Fruit fly (Drosophila melanogaster): ENCODE measurements around the gene Nup133.

The Nup133 gene

DNA sequence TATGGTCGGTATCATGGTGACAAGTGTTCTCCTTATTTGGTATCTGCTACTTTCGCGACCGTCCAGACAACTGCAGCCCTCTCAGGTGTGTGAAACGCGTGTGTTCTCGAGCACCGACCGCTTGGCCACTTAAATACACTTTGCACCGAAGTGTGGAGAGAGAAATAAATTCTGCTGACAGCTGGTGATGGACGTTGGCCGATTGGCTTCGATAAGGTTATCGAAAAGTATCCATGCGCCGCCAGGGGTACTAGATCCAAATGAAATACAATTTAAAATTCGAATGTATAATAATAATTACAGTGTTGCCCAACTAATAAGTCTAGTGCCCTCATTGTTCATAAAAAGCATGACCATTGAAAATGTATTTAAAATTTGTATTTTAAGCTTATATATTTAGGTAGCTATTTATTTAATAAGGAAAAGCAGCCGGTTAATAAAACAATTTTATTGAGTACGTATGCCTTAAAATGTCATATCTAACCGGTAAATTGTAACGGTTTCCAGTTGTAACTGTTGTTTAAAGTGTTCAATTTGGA, 4.0 kb upstream of the Nup133 start, which contains the start of the genes Gclm and CG17625 (continued):
- peak; percentile 56 for TF ChIP-seq pho (GFP tag; optimal IDR thresholded peaks at IDR 0.05)
- TF ChIP-seq CG15696 (tag; optimal IDR thresholded peaks at IDR 0.05): peak; percentile 34
- TF ChIP-seq bcd (GFP tag; optimal IDR thresholded peaks at IDR 0.05): peak; percentile 4
- peak; percentile 28 for TF ChIP-seq CG13775 (GFP tag; optimal IDR thresholded peaks at IDR 0.05)
- 0 out of 2 replicates have a peak, but pooled peaks have one; percentile 44 for TF ChIP-seq CG10321 (GFP tag; IDR thresholded peaks at IDR 0.05)
- no peak for TF ChIP-seq en (GFP tag; optimal IDR thresholded peaks at IDR 0.05)
- TF ChIP-seq ap (GFP tag; IDR thresholded peaks at IDR 0.05): no peak
- TF ChIP-seq B-H2 (GFP tag; optimal IDR thresholded peaks at IDR 0.05): peak; percentile 50
- TF ChIP-seq Gsc (GFP tag; IDR thresholded peaks at IDR 0.05): no peak
- no peak for TF ChIP-seq CG2889 (GFP tag; IDR thresholded peaks at IDR 0.05)
- TF ChIP-seq Asciz (GFP tag; optimal IDR thresholded peaks at IDR 0.05): no peak
- TF ChIP-seq CG6791 (GFP tag; IDR thresholded peaks at IDR 0.05; ENCODE audit: partially characterized antibody): peak; percentile 76
- TF ChIP-seq stc (GFP tag; IDR thresholded peaks at IDR 0.05): no peak
- peak; percentile 22; the same call in 1 of the 2 replicates for TF ChIP-seq sisA (GFP tag; IDR thresholded peaks at IDR 0.05)
- TF ChIP-seq sc (optimal IDR thresholded peaks at IDR 0.05): no peak
- TF ChIP-seq sc (GFP tag; optimal IDR thresholded peaks at IDR 0.05): no peak
- TF ChIP-seq gce (GFP tag; IDR thresholded peaks at IDR 0.05): no peak
- peak; percentile 45 for TF ChIP-seq sd (tag; optimal IDR thresholded peaks at IDR 0.05)
- TF ChIP-seq CG10543 (GFP tag; optimal IDR thresholded peaks at IDR 0.05): peak; percentile 31
- TF ChIP-seq CG2712 (tag; optimal IDR thresholded peaks at IDR 0.05): peak; percentile 68
- TF ChIP-seq CG4282 (GFP tag; optimal IDR thresholded peaks at IDR 0.05): no peak
- peak; percentile 77 for TF ChIP-seq slbo (GFP tag; IDR thresholded peaks at IDR 0.05)
- TF ChIP-seq fd96Cb (tag; optimal IDR thresholded peaks at IDR 0.05): no peak
- peak; percentile 58 for TF ChIP-seq CG13424 (tag; optimal IDR thresholded peaks at IDR 0.05)
- peak; percentile 19 for TF ChIP-seq CG10209 (GFP tag; optimal IDR thresholded peaks at IDR 0.05)
- no peak for TF ChIP-seq jing (GFP tag; optimal IDR thresholded peaks at IDR 0.05)
- TF ChIP-seq CG3281 (GFP tag; optimal IDR thresholded peaks at IDR 0.05): peak; percentile 51
- TF ChIP-seq ham (GFP tag; IDR thresholded peaks at IDR 0.05): no peak
- TF ChIP-seq sna (GFP tag; IDR thresholded peaks at IDR 0.05; ENCODE audit: partially characterized antibody): peak; percentile 69; the same call in 1 of the 2 replicates
- peak; percentile 53 for TF ChIP-seq tap (tag; optimal IDR thresholded peaks at IDR 0.05)
- peak; percentile 83 for TF ChIP-seq CG13287 (GFP tag; IDR thresholded peaks at IDR 0.05; ENCODE audit: partially characterized antibody)
- TF ChIP-seq Nf-YC (tag; optimal IDR thresholded peaks at IDR 0.05): peak; percentile 60
- peak; percentile 73 for TF ChIP-seq hb (GFP tag; IDR thresholded peaks at IDR 0.05; ENCODE audit: partially characterized antibody)
- TF ChIP-seq CkIIα-i1 (GFP tag; IDR thresholded peaks at IDR 0.05): no peak
- TF ChIP-seq Dll (GFP tag; IDR thresholded peaks at IDR 0.05; ENCODE audit: partially characterized antibody): peak; percentile 78
- no peak for TF ChIP-seq danr (GFP tag; IDR thresholded peaks at IDR 0.05)
- peak; percentile 42 for TF ChIP-seq exex (tag; optimal IDR thresholded peaks at IDR 0.05)
- no peak for TF ChIP-seq Lim3 (GFP tag; IDR thresholded peaks at IDR 0.05)
- peak; percentile 15 for TF ChIP-seq zen (tag; optimal IDR thresholded peaks at IDR 0.05)
- TF ChIP-seq Drgx (GFP tag; IDR thresholded peaks at IDR 0.05): peak; percentile 44
- TF ChIP-seq Doc3 (GFP tag; IDR thresholded peaks at IDR 0.05; ENCODE audit: partially characterized antibody): peak; percentile 41; the same call in 1 of the 3 replicates
- peak; percentile 92 for TF ChIP-seq Sry-δ (GFP tag; optimal IDR thresholded peaks at IDR 0.05)
- peak; percentile 41 for TF ChIP-seq kay (GFP tag; optimal IDR thresholded peaks at IDR 0.05)
- TF ChIP-seq pzg (GFP tag; optimal IDR thresholded peaks at IDR 0.05): peak; percentile 82
- TF ChIP-seq CG10147 (GFP tag; optimal IDR thresholded peaks at IDR 0.05): peak; percentile 27
- TF ChIP-seq CG11247 (GFP tag; IDR thresholded peaks at IDR 0.05): no peak
- no peak for TF ChIP-seq sima (GFP tag; optimal IDR thresholded peaks at IDR 0.05)
- TF ChIP-seq Jarid2 (GFP tag; optimal IDR thresholded peaks at IDR 0.05): peak; percentile 73
- no peak for TF ChIP-seq run (tag; optimal IDR thresholded peaks at IDR 0.05)
- peak; percentile 63 for TF ChIP-seq CG30403 (GFP tag; optimal IDR thresholded peaks at IDR 0.05)
